Worm (Caenorhabditis elegans): Measurements from ENCODE around the gene T27E7.5.

ce11 chrIV:14542517-14542916 lies 5.6 kb downstream of the T27E7.5 start, which contains the start of gene pals-29:
- TF ChIP-seq ztf-23 (GFP tag; IDR thresholded peaks at IDR 0.05) (no peak), cog-1 (tag; optimal IDR thresholded peaks at IDR 0.05) (no peak), tab-1 (GFP tag; IDR thresholded peaks at IDR 0.05) (no peak), ztf-29 (GFP tag; IDR thresholded peaks at IDR 0.05) (no peak), flt-1 (GFP tag; IDR thresholded peaks at IDR 0.05) (no peak), ref-1 (GFP tag; conservative IDR thresholded peaks at IDR 0.05) (no peak), klf-2 (GFP tag; conservative IDR thresholded peaks at IDR 0.05) (no peak), med-1 (GFP tag; optimal IDR thresholded peaks at IDR 0.05; ENCODE audit: insufficient read depth) (no peak)
